Worm (Caenorhabditis elegans): ENCODE results near the gene R52.5.
"Not testable (repeated sequence)": the region's sequence is repeated elsewhere in the genome, so short reads cannot be mapped to it uniquely, and the experiment has no call there.

Gene R52.5

ce11 chrII:2109943-2110342 is at the start of gene R52.5:
Gene R52.5, minus strand, starts transcription at chrII:2110043.
- no peak for TF ChIP-seq unc-62 (GFP tag; optimal IDR thresholded peaks at IDR 0.05)

- TF ChIP-seq unc-62 (GFP tag; optimal IDR thresholded peaks at IDR 0.05) = not testable (repeated sequence)
Measured at ce11 chrII:2153708-2154107, 43.9 kb upstream of the R52.5 start, which contains the start of gene math-18. Gene math-18, plus strand, starts transcription at chrII:2154008.

- TF ChIP-seq unc-62 (GFP tag; optimal IDR thresholded peaks at IDR 0.05) = no peak
Measured at ce11 chrII:2152455-2152854, 42.6 kb upstream of the R52.5 start.

- no peak for TF ChIP-seq unc-62 (GFP tag; optimal IDR thresholded peaks at IDR 0.05)
Measured at ce11 chrII:2150485-2150985, 40.7 kb upstream of the R52.5 start, which contains the start of the genes C40A11.7 and C40A11.8. Gene C40A11.7, minus strand, starts transcription at chrII:2150585. Gene C40A11.8, minus strand, starts transcription at chrII:2150935.

- TF ChIP-seq unc-62 (GFP tag; optimal IDR thresholded peaks at IDR 0.05) = no peak
Measured at ce11 chrII:2146900-2147375, 37.1 kb upstream of the R52.5 start, which contains the start of gene C40A11.2. Gene C40A11.2, plus strand, starts transcription at chrII:2146950.

- no peak for TF ChIP-seq unc-62 (GFP tag; optimal IDR thresholded peaks at IDR 0.05)
Measured at ce11 chrII:2145566-2145965, 35.7 kb upstream of the R52.5 start, which contains the start of gene C40A11.6. Gene C40A11.6, minus strand, starts transcription at chrII:2145666.

- no peak for TF ChIP-seq unc-62 (GFP tag; optimal IDR thresholded peaks at IDR 0.05)
Measured at ce11 chrII:2140817-2141216, 31.0 kb upstream of the R52.5 start, which contains the start of gene C40A11.3. Gene C40A11.3, plus strand, starts transcription at chrII:2141117.

ce11 chrII:2138901-2139300 is 29.1 kb upstream of the R52.5 start:
- no peak for TF ChIP-seq unc-62 (GFP tag; optimal IDR thresholded peaks at IDR 0.05)

- no peak for TF ChIP-seq unc-62 (GFP tag; optimal IDR thresholded peaks at IDR 0.05)
Measured at ce11 chrII:2137235-2137634, 27.4 kb upstream of the R52.5 start, which contains the start of gene C40A11.4. Gene C40A11.4, plus strand, starts transcription at chrII:2137422.

- no peak for TF ChIP-seq unc-62 (GFP tag; optimal IDR thresholded peaks at IDR 0.05)
Measured at ce11 chrII:2135604-2136003, 25.8 kb upstream of the R52.5 start, which contains the start of gene hpo-7. Gene hpo-7, minus strand, starts transcription at chrII:2135704.

- TF ChIP-seq unc-62 (GFP tag; optimal IDR thresholded peaks at IDR 0.05) = no peak
Measured at ce11 chrII:2130770-2131169, 20.9 kb upstream of the R52.5 start, which contains the start of gene sdz-28. Gene sdz-28, plus strand, starts transcription at chrII:2131070.

ce11 chrII:2122762-2123161 is 12.9 kb upstream of the R52.5 start:
- no peak for TF ChIP-seq unc-62 (GFP tag; optimal IDR thresholded peaks at IDR 0.05)

- TF ChIP-seq unc-62 (GFP tag; optimal IDR thresholded peaks at IDR 0.05) = no peak
Measured at ce11 chrII:2122091-2122490, 12.2 kb upstream of the R52.5 start, which contains the start of gene math-37. Gene math-37, minus strand, starts transcription at chrII:2122191.

ce11 chrII:2116794-2117193 is 7.0 kb upstream of the R52.5 start, which contains the start of gene srh-195:
Gene srh-195, minus strand, starts transcription at chrII:2116894.
- no peak for TF ChIP-seq unc-62 (GFP tag; optimal IDR thresholded peaks at IDR 0.05)

ce11 chrII:2114488-2114887 is 4.6 kb upstream of the R52.5 start:
- no peak for TF ChIP-seq unc-62 (GFP tag; optimal IDR thresholded peaks at IDR 0.05)

ce11 chrII:2112948-2113347 is 3.1 kb upstream of the R52.5 start, which contains the start of gene R52.6:
Gene R52.6, minus strand, starts transcription at chrII:2113048.
- TF ChIP-seq unc-62 (GFP tag; optimal IDR thresholded peaks at IDR 0.05) = no peak

- no peak for TF ChIP-seq unc-62 (GFP tag; optimal IDR thresholded peaks at IDR 0.05)
Measured at ce11 chrII:2108295-2108694, 1.5 kb downstream of the R52.5 start, which contains the start of gene R52.4. Gene R52.4, minus strand, starts transcription at chrII:2108395.
